Fruit fly (Drosophila melanogaster): ENCODE measurements around the gene brwl.

brwl gene

DNA sequence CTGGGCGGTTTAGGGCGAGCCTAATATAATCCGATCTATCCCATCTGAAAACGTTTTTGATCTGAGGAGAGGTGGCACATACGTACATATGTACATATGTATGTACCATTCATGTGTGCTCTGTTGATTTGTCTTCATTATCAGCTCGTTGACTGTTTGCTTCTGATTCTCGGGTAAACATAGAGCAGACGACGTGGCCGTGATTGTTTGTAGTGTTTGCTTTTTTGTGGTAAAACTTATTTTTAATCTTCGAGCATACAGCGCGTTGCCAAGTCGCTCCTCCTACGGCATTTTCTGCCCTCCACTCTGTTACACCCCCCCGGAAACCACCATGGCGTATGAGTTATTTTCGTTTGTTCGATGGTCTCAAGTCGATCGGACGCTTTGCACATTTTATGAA lies 43.0 kb upstream of the brwl start (continued):
- TF ChIP-seq cwo (GFP tag; optimal IDR thresholded peaks at IDR 0.05) (peak; percentile 86), CG10979 (tag; optimal IDR thresholded peaks at IDR 0.05) (peak; percentile 54), CG30403 (GFP tag; optimal IDR thresholded peaks at IDR 0.05) (peak; percentile 58), Deaf1 (tag; optimal IDR thresholded peaks at IDR 0.05) (peak; percentile 42), CG11456 (GFP tag; IDR thresholded peaks at IDR 0.05) (peak; percentile 78), Lhr (GFP tag; optimal IDR thresholded peaks at IDR 0.05) (peak; percentile 91), Pdp1 (GFP tag; optimal IDR thresholded peaks at IDR 0.05) (peak; percentile 75 to 87), ac (GFP tag; optimal IDR thresholded peaks at IDR 0.05) (peak; percentile 85), CG11247 (GFP tag; IDR thresholded peaks at IDR 0.05) (peak; percentile 73), CG14965 (GFP tag; optimal IDR thresholded peaks at IDR 0.05; ENCODE audit: borderline replicate concordance) (peak; percentile 78), mam (GFP tag; optimal IDR thresholded peaks at IDR 0.05) (peak; percentile 51), CG4707 (GFP tag; optimal IDR thresholded peaks at IDR 0.05) (peak; percentile 89), wor (GFP tag; IDR thresholded peaks at IDR 0.05) (no peak), Gsc (GFP tag; IDR thresholded peaks at IDR 0.05) (no peak), sima (GFP tag; optimal IDR thresholded peaks at IDR 0.05) (peak; percentile 54), CG15514 (GFP tag; optimal IDR thresholded peaks at IDR 0.05) (peak; percentile 88), klu (GFP tag; IDR thresholded peaks at IDR 0.05) (no peak), gsb-n (tag; optimal IDR thresholded peaks at IDR 0.05) (peak; percentile 90), CG1792 (GFP tag; optimal IDR thresholded peaks at IDR 0.05) (peak; percentile 93), sc (optimal IDR thresholded peaks at IDR 0.05) (no peak), sc (GFP tag; optimal IDR thresholded peaks at IDR 0.05) (peak; percentile 90), NfI (GFP tag; optimal IDR thresholded peaks at IDR 0.05) (peak; percentile 74), CG2120 (GFP tag; optimal IDR thresholded peaks at IDR 0.05) (peak; percentile 71), prd (optimal IDR thresholded peaks at IDR 0.05) (no peak), prd (GFP tag; IDR thresholded peaks at IDR 0.05) (peak; percentile 65; the same call in 2 of the 3 replicates), Fer2 (tag; optimal IDR thresholded peaks at IDR 0.05) (peak; percentile 78), ash1 (GFP tag; optimal IDR thresholded peaks at IDR 0.05) (peak; percentile 90), mirr (GFP tag; optimal IDR thresholded peaks at IDR 0.05) (peak; percentile 98), ase (GFP tag; IDR thresholded peaks at IDR 0.05) (0 out of 3 replicates have a peak, but pooled peaks have one; percentile 15), CG34376 (GFP tag; optimal IDR thresholded peaks at IDR 0.05) (peak; percentile 93), Antp (GFP tag; optimal IDR thresholded peaks at IDR 0.05) (peak; percentile 74), zfh2 (GFP tag; optimal IDR thresholded peaks at IDR 0.05) (peak; percentile 18), Poxn (GFP tag; IDR thresholded peaks at IDR 0.05) (no peak), vnd (GFP tag; IDR thresholded peaks at IDR 0.05; ENCODE audit: partially characterized antibody) (no peak), CG11093 (GFP tag; IDR thresholded peaks at IDR 0.05) (peak; percentile 65; the same call in 1 of the 3 replicates), CG17186 (GFP tag; optimal IDR thresholded peaks at IDR 0.05) (peak; percentile 77), ab (GFP tag; optimal IDR thresholded peaks at IDR 0.05) (no peak), CG7745 (tag; optimal IDR thresholded peaks at IDR 0.05) (peak; percentile 94), CG16813 (GFP tag; IDR thresholded peaks at IDR 0.05; ENCODE audit: partially characterized antibody) (no peak), CG9609 (GFP tag; optimal IDR thresholded peaks at IDR 0.05) (peak; percentile 76), CG8359 (GFP tag; optimal IDR thresholded peaks at IDR 0.05; ENCODE audit: borderline replicate concordance) (peak; percentile 77), CG15011 (GFP tag; optimal IDR thresholded peaks at IDR 0.05) (peak; percentile 91), CG10321 (GFP tag; IDR thresholded peaks at IDR 0.05) (peak; percentile 69), CG18476 (GFP tag; optimal IDR thresholded peaks at IDR 0.05) (peak; percentile 77), NK7.1 (GFP tag; optimal IDR thresholded peaks at IDR 0.05) (peak; percentile 50), CG6683 (GFP tag; optimal IDR thresholded peaks at IDR 0.05) (peak; percentile 90), CG4328 (GFP tag; optimal IDR thresholded peaks at IDR 0.05) (peak; percentile 94), crc (GFP tag; optimal IDR thresholded peaks at IDR 0.05) (peak; percentile 52), CkIIα-i1 (GFP tag; IDR thresholded peaks at IDR 0.05) (no peak; the same call in 1 of the 2 replicates), insv (GFP tag; optimal IDR thresholded peaks at IDR 0.05) (peak; percentile 23 to 71), sd (tag; optimal IDR thresholded peaks at IDR 0.05) (peak; percentile 89)
